Fruit fly (Drosophila melanogaster): ENCODE results near the gene SdhBL.
A peak's percentile ranks its signal among the peaks of the same experiment; 100 is the strongest.

Gene SdhBL

DNA sequence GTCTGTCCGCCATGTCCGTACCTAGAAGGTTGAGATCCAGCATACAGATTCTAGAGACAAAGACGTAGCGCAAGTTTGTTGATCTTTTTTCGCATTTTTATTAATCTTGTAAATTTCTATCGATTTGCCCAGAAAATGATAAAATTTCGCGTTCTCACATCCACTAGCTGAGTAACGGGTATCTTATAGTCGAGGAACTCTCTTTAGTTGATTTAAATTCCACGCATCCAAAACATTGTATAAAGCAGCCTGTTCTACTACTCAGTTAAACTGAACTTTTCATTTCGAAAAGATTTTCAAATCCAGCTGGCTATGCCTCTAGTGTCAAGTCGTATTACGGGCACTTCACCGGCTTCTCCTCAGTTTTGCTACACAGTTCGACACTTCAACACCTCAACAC, at the start of gene SdhBL:
Gene SdhBL (plus strand): TSS at position 301 of the 400 bp plus-strand sequence.
- TF ChIP-seq Abd-B (GFP tag; optimal IDR thresholded peaks at IDR 0.05) = no peak

DNA sequence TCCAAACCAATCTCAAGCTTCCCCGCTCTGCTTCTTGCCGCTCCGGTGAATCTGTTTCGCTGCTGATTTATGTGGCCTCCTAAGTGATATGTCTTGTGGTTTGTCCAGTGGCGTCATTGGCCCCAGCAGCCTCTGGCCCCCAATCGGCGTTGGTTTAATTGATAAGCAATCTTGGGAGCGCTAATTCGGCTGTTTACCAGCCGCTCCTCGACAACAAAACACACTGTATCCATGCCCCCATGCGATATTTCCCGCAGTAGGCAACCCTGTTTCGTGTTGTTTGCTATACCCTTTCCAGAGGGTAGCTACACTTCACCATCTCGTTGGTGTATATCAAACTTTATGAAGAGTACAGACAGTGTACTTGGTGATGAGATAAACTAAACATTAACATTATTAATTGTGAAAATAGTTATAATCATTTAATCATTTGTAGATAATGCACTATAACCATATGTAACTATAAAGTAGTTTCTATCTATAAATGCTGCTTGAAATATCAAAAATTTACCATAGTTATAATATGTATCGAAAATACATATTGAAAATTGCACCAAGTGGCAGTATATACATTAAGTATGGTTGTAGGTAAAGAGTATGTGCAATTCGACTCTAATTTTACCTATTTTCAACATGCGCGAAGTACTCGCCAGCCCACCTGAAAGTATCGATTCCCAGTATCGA, 45.8 kb upstream of the SdhBL start, which contains the start of gene shop:
Gene shop (minus strand): TSS at position 229 of the 684 bp plus-strand sequence.
- TF ChIP-seq foxo (GFP tag; optimal IDR thresholded peaks at IDR 0.05) (peak in 1 of 2 experiments; percentile 88), psq (GFP tag; optimal IDR thresholded peaks at IDR 0.05) (peak; percentile 81), CrebA (GFP tag; optimal IDR thresholded peaks at IDR 0.05; ENCODE audit: borderline replicate concordance) (no peak), rgr (GFP tag; optimal IDR thresholded peaks at IDR 0.05) (peak; percentile 84), N (GFP tag; optimal IDR thresholded peaks at IDR 0.05) (no peak), HLH106 (tag; optimal IDR thresholded peaks at IDR 0.05) (peak; percentile 89), Hr83 (GFP tag; optimal IDR thresholded peaks at IDR 0.05; ENCODE audit: poor library complexity, severe bottlenecking) (peak; percentile 85), Dif (GFP tag; optimal IDR thresholded peaks at IDR 0.05; ENCODE audit: partially characterized antibody) (no peak), OdsH (GFP tag; optimal IDR thresholded peaks at IDR 0.05) (peak; percentile 80), Mio (GFP tag; optimal IDR thresholded peaks at IDR 0.05) (peak; percentile 13), dmrt93B (GFP tag; optimal IDR thresholded peaks at IDR 0.05) (peak; percentile 81), Hr78 (GFP tag; optimal IDR thresholded peaks at IDR 0.05) (no peak), Hnf4 (GFP tag; optimal IDR thresholded peaks at IDR 0.05) (no peak), dl (GFP tag; optimal IDR thresholded peaks at IDR 0.05; ENCODE audit: insufficient read depth in 1 of 2, partially characterized antibody in 2 of 2) (no peak), ey (GFP tag; optimal IDR thresholded peaks at IDR 0.05) (peak; percentile 81), CG9705 (GFP tag; optimal IDR thresholded peaks at IDR 0.05) (peak; percentile 83), Jra (GFP tag; optimal IDR thresholded peaks at IDR 0.05) (no peak), h (GFP tag; optimal IDR thresholded peaks at IDR 0.05) (peak; percentile 81), Sp1 (GFP tag; optimal IDR thresholded peaks at IDR 0.05) (peak; percentile 89), br (GFP tag; optimal IDR thresholded peaks at IDR 0.05) (peak; percentile 75), sv (GFP tag; optimal IDR thresholded peaks at IDR 0.05) (peak; percentile 77), fru (GFP tag; optimal IDR thresholded peaks at IDR 0.05) (peak; percentile 86), Dfd (GFP tag; optimal IDR thresholded peaks at IDR 0.05) (no peak), tai (GFP tag; optimal IDR thresholded peaks at IDR 0.05) (no peak), woc (GFP tag; optimal IDR thresholded peaks at IDR 0.05) (peak; percentile 92), CG32264 (GFP tag; optimal IDR thresholded peaks at IDR 0.05) (no peak), Rel (GFP tag; optimal IDR thresholded peaks at IDR 0.05) (no peak), Rel (tag; optimal IDR thresholded peaks at IDR 0.05) (peak; percentile 57), Vsx2 (GFP tag; optimal IDR thresholded peaks at IDR 0.05; ENCODE audit: partially characterized antibody) (no peak)

dm6 chrX:18849022-18849368, 45.3 kb upstream of the SdhBL start:
- no peak for TF ChIP-seq fru (GFP tag; optimal IDR thresholded peaks at IDR 0.05)

- no peak for TF ChIP-seq ey (GFP tag; optimal IDR thresholded peaks at IDR 0.05)
- TF ChIP-seq N (GFP tag; optimal IDR thresholded peaks at IDR 0.05) = no peak
- TF ChIP-seq Rel (GFP tag; optimal IDR thresholded peaks at IDR 0.05) = no peak
- peak; percentile 2 for TF ChIP-seq Rel (tag; optimal IDR thresholded peaks at IDR 0.05)
Observed at dm6 chrX:18857356-18857807, 36.9 kb upstream of the SdhBL start, which contains the start of gene CG7322. TSS of gene CG7322 (minus strand) at chrX:18857757.

DNA sequence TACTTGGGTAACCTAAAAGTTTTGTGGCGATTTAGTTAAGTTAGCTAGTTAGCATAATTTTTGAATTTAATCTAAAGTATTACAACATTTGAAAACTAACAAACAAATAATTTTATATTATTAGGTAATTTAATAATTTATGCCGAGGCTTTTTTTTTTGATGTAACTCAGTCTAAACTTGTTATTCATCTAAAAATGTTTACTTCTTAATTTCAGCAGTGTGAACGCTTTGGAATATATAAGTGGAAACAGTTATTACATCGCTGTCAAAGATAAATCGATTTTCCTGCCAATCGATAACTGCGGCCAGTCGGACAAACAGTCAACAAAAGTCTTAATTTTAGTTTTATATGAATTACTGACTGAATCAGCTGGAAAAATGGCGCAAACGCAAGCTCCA, 36.3 kb upstream of the SdhBL start, which contains the start of gene Usp39:
Gene Usp39 (plus strand): TSS at position 288 of the 400 bp plus-strand sequence.
- TF ChIP-seq foxo (GFP tag; optimal IDR thresholded peaks at IDR 0.05) = no peak
- no peak for TF ChIP-seq GATAd (GFP tag; optimal IDR thresholded peaks at IDR 0.05)
- no peak for TF ChIP-seq HLH106 (tag; optimal IDR thresholded peaks at IDR 0.05)
- no peak for TF ChIP-seq OdsH (GFP tag; optimal IDR thresholded peaks at IDR 0.05)
- no peak for TF ChIP-seq Hnf4 (GFP tag; optimal IDR thresholded peaks at IDR 0.05)
- TF ChIP-seq jim (GFP tag; optimal IDR thresholded peaks at IDR 0.05) = no peak
- TF ChIP-seq N (GFP tag; optimal IDR thresholded peaks at IDR 0.05) = peak; percentile 31
- no peak for TF ChIP-seq Dif (GFP tag; optimal IDR thresholded peaks at IDR 0.05; ENCODE audit: partially characterized antibody)
- TF ChIP-seq Abd-B (GFP tag; optimal IDR thresholded peaks at IDR 0.05) = no peak
- no peak for TF ChIP-seq sv (GFP tag; optimal IDR thresholded peaks at IDR 0.05)
- TF ChIP-seq dl (GFP tag; optimal IDR thresholded peaks at IDR 0.05; ENCODE audit: insufficient read depth in 1 of 2, partially characterized antibody in 2 of 2) = no peak
- no peak for TF ChIP-seq Rel (GFP tag; optimal IDR thresholded peaks at IDR 0.05)
- TF ChIP-seq Rel (tag; optimal IDR thresholded peaks at IDR 0.05) = no peak
- no peak for TF ChIP-seq dmrt93B (GFP tag; optimal IDR thresholded peaks at IDR 0.05)
- TF ChIP-seq Hr78 (GFP tag; optimal IDR thresholded peaks at IDR 0.05) = peak; percentile 16
- no peak for TF ChIP-seq Jra (GFP tag; optimal IDR thresholded peaks at IDR 0.05)
